Fruit fly (Drosophila melanogaster) whole organism, embryonic: ENCODE results near the gene CG8369.

Source experiments
- CG3163 ChIP-seq: fragments of 200-800 bp; sonication (Bioruptor generic); optimal IDR thresholded peaks from 3 replicates; lab custom pipeline; 2016; ENCODE audit warnings: missing biosample characterization, missing genetic modification characterization
- ara ChIP-seq: fragments of 200-800 bp; sonication (Bioruptor generic); IDR thresholded peaks from 2 replicates; pipeline ENCODE4 v1.3.6; 2022; ENCODE audit warnings: missing biosample characterization, missing genetic modification characterization
- sr ChIP-seq: fragments of 200-800 bp; sonication (Bioruptor generic); IDR thresholded peaks from 3 replicates; pipeline ENCODE4 v1.3.6; 2022; ENCODE audit warnings: missing biosample characterization, missing genetic modification characterization

DNA sequence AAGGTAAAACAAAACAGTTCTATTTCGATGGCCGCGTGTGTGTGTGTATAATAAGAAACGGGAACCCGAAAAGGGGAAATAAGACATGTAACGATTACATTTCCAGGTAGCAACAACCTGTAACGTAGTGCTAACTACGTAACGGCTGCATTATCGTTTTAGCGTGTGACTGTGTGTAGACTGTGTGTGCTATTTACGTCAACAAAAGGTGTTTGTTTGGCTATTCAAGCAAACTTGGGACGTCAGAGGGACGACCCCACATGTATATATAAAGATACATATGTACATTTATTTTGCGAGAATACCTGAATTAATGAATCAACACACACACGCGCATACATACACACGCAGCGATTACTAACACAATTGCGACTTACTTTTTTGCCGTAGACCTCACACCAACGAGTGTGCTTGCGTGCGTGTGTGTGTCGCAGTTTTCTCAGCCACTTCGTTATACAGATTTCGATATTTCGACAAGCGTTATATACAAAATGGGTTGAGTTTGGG is 2.2 kb upstream of the CG8369 start:
- TF ChIP-seq CG3163 (GFP tag; lab: Kevin White, UChicago): no peak
- no peak for TF ChIP-seq sr (GFP tag; lab: Robert Waterston, UW)
- TF ChIP-seq ara (GFP tag; lab: Robert Waterston, UW): no peak
